Worm (Caenorhabditis elegans): Measurements from ENCODE around the gene F49E12.8.

The F49E12.8 gene

ce11 chrII:8415462-8416037 lies 21.4 kb upstream of the F49E12.8 start:
- TF ChIP-seq unc-62 (GFP tag; optimal IDR thresholded peaks at IDR 0.05) = no peak

- no peak for TF ChIP-seq unc-62 (GFP tag; optimal IDR thresholded peaks at IDR 0.05)
Measured at ce11 chrII:8415035-8415434, 20.9 kb upstream of the F49E12.8 start.

DNA sequence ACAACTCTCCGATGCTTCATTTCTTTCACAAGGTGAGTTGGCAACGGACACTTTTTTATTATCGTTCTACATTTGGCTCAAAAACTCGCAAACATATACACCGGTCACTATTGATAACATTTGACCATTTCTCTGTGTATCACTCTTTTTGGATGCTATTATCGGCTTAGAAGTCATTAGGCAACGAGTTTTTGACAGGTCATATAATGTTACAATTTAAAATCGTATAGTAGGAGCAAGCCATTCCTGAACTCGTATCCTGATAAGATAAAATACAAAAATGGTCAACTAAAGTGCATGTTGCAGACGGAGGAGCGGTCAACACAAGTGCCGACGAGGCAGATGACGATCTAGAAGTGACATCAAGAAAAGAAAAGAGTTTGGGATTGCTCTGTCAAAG lies 18.8 kb upstream of the F49E12.8 start:
- no peak for TF ChIP-seq unc-62 (GFP tag; optimal IDR thresholded peaks at IDR 0.05)

ce11 chrII:8412061-8412721 lies 18.1 kb upstream of the F49E12.8 start, which contains the start of gene efl-3:
TSS of gene efl-3 (plus strand) at chrII:8412671.
- TF ChIP-seq unc-62 (GFP tag; optimal IDR thresholded peaks at IDR 0.05) = no peak

DNA sequence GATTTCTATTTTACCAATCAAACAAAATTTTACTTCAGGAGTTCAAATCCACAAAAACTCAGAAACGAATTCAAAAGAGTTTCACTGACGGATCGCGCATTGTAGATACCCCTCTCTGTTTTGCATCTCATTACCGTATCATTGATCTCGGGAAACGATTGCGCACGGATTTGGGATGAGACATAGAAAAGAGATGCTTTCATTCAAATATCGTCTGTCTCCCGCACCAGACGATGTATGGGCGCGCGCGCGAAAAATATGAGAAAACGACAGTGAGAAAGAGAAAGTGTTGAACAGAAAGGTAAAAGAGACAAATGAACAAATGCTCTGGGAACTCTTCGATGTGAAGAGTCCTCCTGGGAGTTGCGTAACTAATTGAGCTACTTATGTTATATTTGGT lies 16.9 kb upstream of the F49E12.8 start:
- TF ChIP-seq unc-62 (GFP tag; optimal IDR thresholded peaks at IDR 0.05) = no peak

DNA sequence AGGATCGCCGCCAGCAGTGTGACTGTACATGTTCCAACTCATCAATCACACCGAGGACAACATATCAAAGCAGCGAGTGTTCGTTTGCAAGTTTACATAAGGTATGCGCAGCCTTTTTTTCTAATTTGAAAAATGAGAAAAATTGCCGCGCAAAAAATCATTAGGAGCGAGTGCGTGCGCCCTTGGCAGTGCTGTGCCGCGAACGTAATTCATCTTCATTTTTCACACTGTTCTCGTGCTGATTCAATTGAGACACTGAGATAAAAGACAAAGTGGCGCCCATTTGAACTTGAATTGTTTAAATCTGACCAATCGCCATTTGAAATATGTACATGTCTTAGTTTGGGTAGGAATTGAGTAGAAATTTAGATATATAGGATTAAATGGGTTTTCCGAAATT lies 15.4 kb upstream of the F49E12.8 start:
- no peak for TF ChIP-seq unc-62 (GFP tag; optimal IDR thresholded peaks at IDR 0.05)

DNA sequence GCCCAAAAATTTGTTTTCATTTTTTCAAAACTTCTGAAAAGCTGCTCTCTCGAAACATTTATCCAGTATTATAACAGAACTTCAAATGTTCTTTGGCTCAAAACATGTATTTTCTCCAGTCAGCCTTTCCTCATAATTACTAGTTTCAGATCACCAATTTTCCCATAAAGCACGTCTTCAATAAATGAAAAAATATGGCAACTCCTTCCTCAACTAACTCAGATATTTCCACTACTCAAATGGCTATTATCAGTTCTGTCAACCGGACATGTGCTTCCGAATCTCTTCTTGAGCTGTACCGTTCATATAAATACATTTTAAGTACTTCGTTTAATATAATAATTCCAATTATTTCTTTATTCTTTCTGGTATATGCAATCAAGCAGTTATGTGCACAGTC lies 13.4 kb upstream of the F49E12.8 start, which contains the start of gene sra-13:
Gene sra-13 (plus strand): TSS at position 195 of the 400 bp plus-strand sequence.
- no peak for TF ChIP-seq unc-62 (GFP tag; optimal IDR thresholded peaks at IDR 0.05)

DNA sequence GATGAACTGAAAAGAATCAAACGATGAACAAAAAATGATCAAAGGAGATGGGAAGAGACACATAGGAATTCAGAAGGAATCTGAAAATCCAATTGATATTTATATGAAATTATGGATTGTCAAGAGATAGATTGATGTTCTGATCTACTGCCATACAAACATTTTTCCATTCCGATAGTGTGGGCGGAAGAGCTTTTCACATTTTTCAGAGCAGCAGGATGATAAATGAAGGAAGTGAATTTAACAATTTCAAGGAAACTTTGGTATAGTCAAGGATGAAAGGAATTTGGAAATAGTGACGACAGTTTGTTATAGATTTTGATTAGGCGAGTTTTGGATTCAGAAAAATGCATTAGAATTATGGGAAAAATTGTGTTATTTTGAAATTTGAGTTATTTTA lies 11.2 kb upstream of the F49E12.8 start, which contains the start of gene ubc-24:
Gene ubc-24 (plus strand): TSS at position 301 of the 400 bp plus-strand sequence.
- TF ChIP-seq unc-62 (GFP tag; optimal IDR thresholded peaks at IDR 0.05) = no peak

ce11 chrII:8404748-8405147 lies 10.6 kb upstream of the F49E12.8 start, which contains the start of gene skpo-1:
TSS of gene skpo-1 (minus strand) at chrII:8404848.
- TF ChIP-seq unc-62 (GFP tag; optimal IDR thresholded peaks at IDR 0.05) = no peak

DNA sequence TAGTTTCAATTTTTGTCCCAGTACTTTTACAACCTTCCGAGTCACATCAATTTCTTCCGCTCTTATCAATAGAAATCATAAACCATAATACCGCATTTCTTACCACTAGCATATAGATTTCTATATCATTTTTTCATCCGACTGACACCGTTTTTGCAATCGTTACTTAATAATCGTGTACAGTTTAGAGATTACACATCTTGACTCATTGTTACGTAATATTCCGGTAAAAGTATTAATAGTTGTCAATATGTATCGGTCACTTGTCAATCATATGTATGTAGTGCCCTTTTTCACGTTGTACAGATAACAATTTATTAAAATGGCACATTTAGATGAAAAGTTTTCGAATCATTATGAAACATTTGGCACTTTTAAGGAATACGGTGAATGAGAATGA lies 5.9 kb upstream of the F49E12.8 start:
- no peak for TF ChIP-seq unc-62 (GFP tag; optimal IDR thresholded peaks at IDR 0.05)

DNA sequence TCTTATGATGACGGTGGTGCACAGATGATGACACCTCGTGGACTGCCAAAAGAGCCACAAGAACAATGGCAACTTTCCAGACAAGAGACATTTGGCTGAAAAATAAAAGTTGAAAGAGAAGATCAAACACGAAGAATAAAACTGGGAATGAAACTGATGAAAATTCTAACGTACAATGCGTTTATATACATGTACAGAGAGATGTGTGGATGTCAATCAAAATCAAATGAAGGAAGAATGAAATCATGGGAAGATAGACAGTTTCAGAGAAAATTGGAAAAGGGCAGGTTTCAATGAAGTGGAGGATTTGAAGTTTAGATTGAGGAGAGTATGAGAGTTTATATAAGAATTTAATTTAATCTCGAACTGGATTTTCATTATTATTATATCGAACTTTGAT lies 5.0 kb upstream of the F49E12.8 start, which contains the start of gene dod-23:
Gene dod-23 (minus strand): TSS at position 101 of the 400 bp plus-strand sequence.
- no peak for TF ChIP-seq unc-62 (GFP tag; optimal IDR thresholded peaks at IDR 0.05)

DNA sequence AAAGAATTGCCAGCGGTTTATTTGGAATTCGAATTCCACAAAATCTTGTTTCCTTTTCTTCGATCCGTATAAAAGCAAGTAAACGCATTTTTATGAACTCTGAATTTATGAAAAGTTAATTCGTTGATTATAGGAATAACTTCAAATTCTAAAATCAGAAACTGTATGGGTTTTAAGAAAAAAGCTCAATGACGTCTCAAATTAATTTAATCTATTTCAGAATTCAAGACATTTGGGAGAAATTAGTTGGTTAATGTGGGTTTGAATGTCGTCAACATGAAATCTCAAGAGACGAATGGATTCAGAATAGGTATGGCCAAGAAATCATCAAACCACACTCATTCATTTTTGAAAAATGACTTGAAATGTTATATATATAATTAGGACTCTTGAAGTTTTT lies 1.9 kb upstream of the F49E12.8 start, which contains the start of gene F49E12.7:
Gene F49E12.7 (minus strand): TSS at position 101 of the 400 bp plus-strand sequence.
- no peak for TF ChIP-seq unc-62 (GFP tag; optimal IDR thresholded peaks at IDR 0.05)

ce11 chrII:8392215-8392614 lies 1.9 kb downstream of the F49E12.8 start:
- TF ChIP-seq unc-62 (GFP tag; optimal IDR thresholded peaks at IDR 0.05) = no peak

DNA sequence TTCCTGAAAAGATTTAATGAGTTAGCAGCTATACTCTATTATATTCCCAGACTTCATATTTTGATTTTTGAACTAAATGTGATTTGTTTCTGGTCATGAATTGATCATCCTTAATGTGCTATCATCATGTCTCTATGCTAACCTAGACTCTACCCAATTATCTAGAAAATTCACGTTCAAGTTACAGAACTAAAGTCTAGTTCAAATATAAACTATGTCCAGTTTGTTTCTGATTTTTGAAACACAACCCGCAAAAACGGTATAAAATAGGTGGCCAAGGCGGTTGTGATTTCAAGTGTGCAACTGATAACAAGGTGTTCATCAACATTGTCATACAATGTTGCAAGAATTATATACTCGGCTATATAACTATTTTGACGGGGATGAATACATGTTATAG lies 3.4 kb downstream of the F49E12.8 start, which contains the start of gene F49E12.10:
Gene F49E12.10 (plus strand): TSS at position 301 of the 400 bp plus-strand sequence.
- TF ChIP-seq unc-62 (GFP tag; optimal IDR thresholded peaks at IDR 0.05) = no peak

DNA sequence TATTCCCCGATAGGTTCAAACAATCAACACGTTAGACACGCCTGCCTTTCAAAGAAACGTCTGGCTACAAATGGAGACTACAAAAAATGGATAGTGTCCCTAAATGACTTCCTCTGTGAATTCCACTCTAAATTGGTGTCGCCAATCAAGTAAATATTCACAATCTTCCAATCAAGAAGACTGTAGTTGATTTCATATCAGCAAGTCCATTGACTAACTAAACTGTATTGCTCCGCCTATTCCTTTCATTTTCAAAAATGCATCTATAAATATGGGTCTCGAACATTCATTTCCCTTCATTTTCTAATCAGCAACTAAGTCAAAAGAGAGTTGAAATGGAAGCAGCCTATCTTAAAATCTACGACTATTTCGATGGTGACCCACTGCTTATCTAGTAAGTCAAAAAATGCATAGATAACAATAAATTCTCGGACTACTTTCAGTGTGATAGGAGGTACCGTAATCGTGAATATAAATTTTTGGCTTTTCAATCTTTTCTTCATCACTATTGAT lies 6.0 kb downstream of the F49E12.8 start, which contains the start of gene drd-1:
Gene drd-1 (plus strand): TSS at position 51 of the 513 bp plus-strand sequence.
- no peak for TF ChIP-seq unc-62 (GFP tag; optimal IDR thresholded peaks at IDR 0.05)

ce11 chrII:8386897-8387296 lies 7.2 kb downstream of the F49E12.8 start:
- TF ChIP-seq unc-62 (GFP tag; optimal IDR thresholded peaks at IDR 0.05) = no peak

DNA sequence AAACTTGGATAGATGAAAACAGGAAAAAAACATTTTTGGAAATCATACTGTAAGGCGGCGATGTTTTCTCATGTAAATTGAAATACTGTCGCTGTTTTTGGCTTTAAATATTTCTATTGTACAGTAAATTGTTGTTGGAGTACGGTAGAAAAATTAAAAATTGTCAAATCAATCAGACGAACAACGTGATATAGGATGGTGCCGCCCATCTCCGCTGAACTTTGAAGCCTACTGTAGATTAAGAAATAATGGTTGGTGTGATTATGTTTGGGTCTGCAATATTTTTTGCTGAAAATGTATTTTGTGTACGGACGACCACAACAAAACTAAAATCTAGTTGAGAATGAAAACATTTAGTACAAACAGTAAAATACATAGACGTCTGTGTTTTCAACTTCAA lies 8.5 kb downstream of the F49E12.8 start:
- no peak for TF ChIP-seq unc-62 (GFP tag; optimal IDR thresholded peaks at IDR 0.05)

Measured in whole organism, dauer.